Fruit fly (Drosophila melanogaster): ENCODE measurements around the gene alph.

Gene alph

dm6 chr3R:29664183-29664829, 72.7 kb downstream of the alph start, which contains the start of gene ppk21 (continued):
- TF ChIP-seq Ets65A (GFP tag) (peak; percentile 91), row (GFP tag; IDR thresholded peaks at IDR 0.05) (peak; percentile 27; the same call in 1 of the 3 replicates), sd (tag; optimal IDR thresholded peaks at IDR 0.05) (no peak), CG1024 (GFP tag; IDR thresholded peaks at IDR 0.05) (no peak), ems (GFP tag; optimal IDR thresholded peaks at IDR 0.05) (no peak), CG12071 (GFP tag; optimal IDR thresholded peaks at IDR 0.05) (no peak), fu2 (GFP tag; optimal IDR thresholded peaks at IDR 0.05) (no peak), E2f2 (GFP tag; IDR thresholded peaks at IDR 0.05) (no peak), CG9727 (GFP tag; optimal IDR thresholded peaks at IDR 0.05) (no peak), Dbx (GFP tag; IDR thresholded peaks at IDR 0.05) (no peak), Hr51 (GFP tag; optimal IDR thresholded peaks at IDR 0.05) (no peak), CG6689 (GFP tag; IDR thresholded peaks at IDR 0.05) (0 out of 2 replicates have a peak, but pooled peaks have one; percentile 11), Xrp1 (GFP tag; IDR thresholded peaks at IDR 0.05) (peak; percentile 46; the same call in 1 of the 2 replicates), Chrac-16 (GFP tag; optimal IDR thresholded peaks at IDR 0.05) (no peak), Doc2 (GFP tag; IDR thresholded peaks at IDR 0.05) (no peak), ash1 (GFP tag; optimal IDR thresholded peaks at IDR 0.05) (no peak), nmo (GFP tag; optimal IDR thresholded peaks at IDR 0.05) (no peak), Vsx1 (GFP tag; optimal IDR thresholded peaks at IDR 0.05) (no peak), onecut (GFP tag; IDR thresholded peaks at IDR 0.05) (no peak), vvl (GFP tag; IDR thresholded peaks at IDR 0.05) (0 out of 2 replicates have a peak, but pooled peaks have one; percentile 23), ab (GFP tag; optimal IDR thresholded peaks at IDR 0.05) (no peak), sisA (GFP tag; IDR thresholded peaks at IDR 0.05) (peak; percentile 35; the same call in 1 of the 2 replicates), zfh1 (GFP tag; IDR thresholded peaks at IDR 0.05) (peak; percentile 50; the same call in 1 of the 3 replicates), amos (GFP tag; IDR thresholded peaks at IDR 0.05; ENCODE audit: partially characterized antibody) (no peak), CTCF (GFP tag; optimal IDR thresholded peaks at IDR 0.05) (no peak), CoRest (tag; optimal IDR thresholded peaks at IDR 0.05) (no peak)

Data from whole organism, embryonic.